Fruit fly (Drosophila melanogaster) whole organism, embryonic: ENCODE results near the gene CG3117.
A peak's percentile ranks its signal among the peaks of the same experiment; 100 is the strongest.

Experiments
- Awh ChIP-seq: fragments of 200-800 bp; sonication (Bioruptor generic); IDR thresholded peaks from 2 replicates; pipeline ENCODE4, ENCODE4 v1.3.6; 2022; ENCODE audit warnings: missing biosample characterization, missing genetic modification characterization
- B-H2 ChIP-seq: fragments of 200-800 bp; sonication (Bioruptor generic); optimal IDR thresholded peaks from 2 replicates; lab custom pipeline; 2018; ENCODE audit warnings: missing biosample characterization, mild to moderate bottlenecking, missing genetic modification characterization
- BEAF-32 ChIP-seq: fragments of 200-800 bp; sonication (Bioruptor generic); optimal IDR thresholded peaks from 3 replicates; lab custom pipeline; 2017; ENCODE audit warnings: missing biosample characterization, missing genetic modification characterization, mild to moderate bottlenecking, moderate library complexity, missing genetic modification reagents
- Blimp-1 ChIP-seq: fragments of 200-800 bp; sonication (Bioruptor generic); optimal IDR thresholded peaks from 3 replicates; lab custom pipeline; 2018; ENCODE audit warnings: missing biosample characterization, missing genetic modification characterization, mild to moderate bottlenecking, moderate library complexity, missing genetic modification reagents
- CG10431 ChIP-seq: fragments of 200-800 bp; sonication (Bioruptor generic); optimal IDR thresholded peaks from 3 replicates; lab custom pipeline; 2018; ENCODE audit warnings: missing biosample characterization, mild to moderate bottlenecking, missing genetic modification characterization
- CG10959 ChIP-seq: fragments of 200-800 bp; sonication (Bioruptor generic); IDR thresholded peaks from 2 replicates; pipeline ENCODE4 v1.3.6; 2022; ENCODE audit warnings: missing biosample characterization, missing genetic modification characterization
- CG11398 ChIP-seq: fragments of 200-800 bp; sonication (Bioruptor generic); optimal IDR thresholded peaks from 2 replicates; lab custom pipeline; 2016; ENCODE audit warnings: missing biosample characterization, missing genetic modification characterization
- CG11504 ChIP-seq: fragments of 200-800 bp; sonication (Bioruptor generic); optimal IDR thresholded peaks from 3 replicates; lab custom pipeline; 2019; ENCODE audit warnings: missing biosample characterization, mild to moderate bottlenecking, missing genetic modification characterization, moderate library complexity
- CG12391 ChIP-seq: fragments of 200-800 bp; sonication (Bioruptor generic); optimal IDR thresholded peaks from 3 replicates; lab custom pipeline; 2018; ENCODE audit warnings: missing biosample characterization, mild to moderate bottlenecking, missing genetic modification characterization, moderate library complexity
- CG12659 ChIP-seq: fragments of 200-800 bp; sonication (Bioruptor generic); optimal IDR thresholded peaks from 3 replicates; lab custom pipeline; 2017; ENCODE audit warnings: mild to moderate bottlenecking, missing biosample characterization, missing genetic modification reagents, missing genetic modification characterization
- CG12744 ChIP-seq: fragments of 200-800 bp; sonication (Bioruptor generic); optimal IDR thresholded peaks from 2 replicates; lab custom pipeline; 2016; ENCODE audit warnings: missing biosample characterization, missing genetic modification characterization
- CG1529 ChIP-seq: fragments of 200-800 bp; sonication (Bioruptor generic); optimal IDR thresholded peaks from 3 replicates; lab custom pipeline; 2018; ENCODE audit warnings: missing biosample characterization, missing genetic modification characterization
- CG15696 ChIP-seq: fragments of 200-800 bp; sonication (Bioruptor generic); optimal IDR thresholded peaks from 2 replicates; lab custom pipeline; 2019; ENCODE audit warnings: missing biosample characterization, mild to moderate bottlenecking, missing genetic modification characterization, moderate library complexity
- CG18476 ChIP-seq: fragments of 200-800 bp; sonication (Bioruptor generic); optimal IDR thresholded peaks from 2 replicates; lab custom pipeline; 2016; ENCODE audit warnings: missing biosample characterization, mild to moderate bottlenecking, missing genetic modification characterization
- CG2889 ChIP-seq: fragments of 200-800 bp; sonication (Bioruptor generic); IDR thresholded peaks from 3 replicates; pipeline ENCODE4 v1.3.6; 2022; ENCODE audit warnings: missing biosample characterization, missing genetic modification characterization
- CG31224 ChIP-seq: fragments of 200-800 bp; sonication (Bioruptor generic); IDR thresholded peaks from 2 replicates; pipeline ENCODE4 v1.3.6; 2022; ENCODE audit warnings: missing biosample characterization, missing genetic modification characterization
- CG4360 ChIP-seq: fragments of 200-800 bp; sonication (Bioruptor generic); IDR thresholded peaks from 2 replicates; pipeline ENCODE4 v1.3.6; 2022; ENCODE audit warnings: missing biosample characterization, missing genetic modification characterization
- CG43689 ChIP-seq: fragments of 200-800 bp; sonication (Bioruptor generic); IDR thresholded peaks from 2 replicates; pipeline ENCODE4 v1.3.6; 2022; ENCODE audit warnings: missing biosample characterization, missing genetic modification characterization
- CG4730 ChIP-seq: fragments of 200-800 bp; sonication (Bioruptor generic); IDR thresholded peaks from 2 replicates; pipeline ENCODE4 v1.3.6; 2022; ENCODE audit warnings: missing biosample characterization, missing genetic modification characterization
- CG7839 ChIP-seq: fragments of 200-800 bp; sonication (Bioruptor generic); optimal IDR thresholded peaks from 3 replicates; lab custom pipeline; 2018; ENCODE audit warnings: missing biosample characterization, mild to moderate bottlenecking, missing genetic modification characterization, moderate library complexity
- Camta ChIP-seq: fragments of 200-800 bp; sonication (Bioruptor generic); optimal IDR thresholded peaks from 2 replicates; lab custom pipeline; 2016; ENCODE audit warnings: missing biosample characterization, missing genetic modification characterization
- Dad ChIP-seq: fragments of 200-800 bp; sonication (Bioruptor generic); optimal IDR thresholded peaks from 3 replicates; lab custom pipeline; 2016; ENCODE audit warnings: missing biosample characterization, missing genetic modification characterization
- HLHmδ ChIP-seq: fragments of 200-800 bp; sonication (Bioruptor generic); optimal IDR thresholded peaks from 2 replicates; lab custom pipeline; 2018; ENCODE audit warnings: missing biosample characterization, mild to moderate bottlenecking, missing genetic modification characterization, moderate library complexity
- Hmx ChIP-seq: fragments of 200-800 bp; sonication (Bioruptor generic); optimal IDR thresholded peaks from 2 replicates; lab custom pipeline; 2016; ENCODE audit warnings: missing biosample characterization, missing genetic modification characterization
- Hr78 ChIP-seq, 2 experiments: fragments of 200-800 bp in 1 of 2; fragments of >200 bp in 1 of 2; sonication (Bioruptor generic) in 1 of 2; optimal IDR thresholded peaks; 2 replicates each; lab custom pipeline; 2017 to 2019; ENCODE audit warnings: missing biosample characterization in 2 of 2, missing genetic modification characterization in 2 of 2, mild to moderate bottlenecking in 1 of 2, moderate library complexity in 1 of 2
- Hsf ChIP-seq: fragments of 200-800 bp; sonication (Bioruptor generic); optimal IDR thresholded peaks from 3 replicates; lab custom pipeline; 2016; ENCODE audit warnings: missing biosample characterization, missing genetic modification characterization
- Nf-YB ChIP-seq: fragments of 200-800 bp; sonication (Bioruptor generic); optimal IDR thresholded peaks from 3 replicates; lab custom pipeline; 2019; ENCODE audit warnings: missing biosample characterization, mild to moderate bottlenecking, missing genetic modification characterization, moderate library complexity
- Nf-YC ChIP-seq: fragments of 200-800 bp; optimal IDR thresholded peaks from 3 replicates; lab custom pipeline; 2019; ENCODE audit warnings: missing biosample characterization, mild to moderate bottlenecking, missing genetic modification characterization, moderate library complexity
- Oli ChIP-seq: fragments of 200-800 bp; sonication (Bioruptor generic); optimal IDR thresholded peaks from 2 replicates; lab custom pipeline; 2018; ENCODE audit warnings: missing biosample characterization, mild to moderate bottlenecking, missing genetic modification characterization, moderate library complexity
- Usf ChIP-seq: fragments of 200-800 bp; sonication (Bioruptor generic); optimal IDR thresholded peaks from 2 replicates; lab custom pipeline; 2017; ENCODE audit warnings: missing genotype, missing biosample characterization, missing genetic modification characterization
- Xrp1 ChIP-seq: fragments of 200-800 bp; sonication (Bioruptor generic); IDR thresholded peaks from 2 replicates; pipeline ENCODE4 v1.3.6; 2022; ENCODE audit warnings: missing biosample characterization, missing genetic modification characterization
- ase ChIP-seq: fragments of 200-800 bp; sonication (Bioruptor generic); IDR thresholded peaks from 3 replicates; pipeline ENCODE4 v1.3.6; 2022; ENCODE audit warnings: missing biosample characterization, missing genetic modification characterization
- bowl ChIP-seq: fragments of 200-800 bp; sonication (Bioruptor generic); IDR thresholded peaks from 2 replicates; pipeline ENCODE4 v1.3.6; 2022; ENCODE audit warnings: missing biosample characterization, missing genetic modification characterization
- br ChIP-seq: fragments of >200 bp; optimal IDR thresholded peaks from 2 replicates; lab custom pipeline; 2017
- cg ChIP-seq: fragments of 200-800 bp; sonication (Bioruptor generic); optimal IDR thresholded peaks from 3 replicates; lab custom pipeline; 2019; ENCODE audit warnings: missing biosample characterization, mild to moderate bottlenecking, missing genetic modification characterization, moderate library complexity
- crc ChIP-seq: fragments of 200-800 bp; sonication (Bioruptor generic); optimal IDR thresholded peaks from 2 replicates; lab custom pipeline; 2016; ENCODE audit warnings: missing biosample characterization, missing genetic modification characterization
- crol ChIP-seq: fragments of 200-800 bp; sonication (Bioruptor generic); IDR thresholded peaks from 2 replicates; pipeline ENCODE4 v1.3.6; 2022; ENCODE audit warnings: missing biosample characterization, missing genetic modification characterization
- en ChIP-seq: fragments of 200-800 bp; sonication (Bioruptor generic); optimal IDR thresholded peaks from 2 replicates; lab custom pipeline; 2016; ENCODE audit warnings: missing biosample characterization, missing genetic modification characterization
- fd3F ChIP-seq: fragments of 200-800 bp; sonication (Bioruptor generic); optimal IDR thresholded peaks from 2 replicates; lab custom pipeline; 2018; ENCODE audit warnings: missing biosample characterization, mild to moderate bottlenecking, missing genetic modification characterization, moderate library complexity
- grn ChIP-seq: fragments of 200-800 bp; sonication (Bioruptor generic); optimal IDR thresholded peaks from 3 replicates; lab custom pipeline; 2017; ENCODE audit warnings: missing biosample characterization, missing genetic modification characterization
- hkb ChIP-seq, 2 experiments: fragments of 200-800 bp in 1 of 2; fragments of >200 bp in 1 of 2; sonication (Bioruptor generic) in 1 of 2; IDR thresholded peaks in 1 of 2; optimal IDR thresholded peaks in 1 of 2; 2 replicates each; pipeline versions ENCODE4 v1.3.6 to Lab custom; 2017 to 2022; ENCODE audit warnings: missing biosample characterization in 1 of 2, missing genetic modification characterization in 1 of 2
- jing ChIP-seq: fragments of 200-800 bp; sonication (Bioruptor generic); optimal IDR thresholded peaks from 2 replicates; lab custom pipeline; 2018; ENCODE audit warnings: missing biosample characterization, mild to moderate bottlenecking, missing genetic modification characterization
- lilli ChIP-seq: fragments of 200-800 bp; sonication (Bioruptor generic); optimal IDR thresholded peaks from 3 replicates; lab custom pipeline; 2016; ENCODE audit warnings: missing biosample characterization, missing genetic modification characterization
- lola ChIP-seq, 3 experiments: fragments of >200 bp in 2 of 3; fragments of 200-800 bp in 1 of 3; sonication (Bioruptor generic) in 1 of 3; optimal IDR thresholded peaks; 2 replicates each; lab custom pipeline; 2017 to 2019; ENCODE audit warnings: missing biosample characterization in 3 of 3, missing genetic modification characterization in 3 of 3, mild to moderate bottlenecking in 1 of 3, moderate library complexity in 1 of 3
- otp ChIP-seq: fragments of 200-800 bp; sonication (Bioruptor generic); IDR thresholded peaks from 3 replicates; pipeline ENCODE4, ENCODE4 v1.3.6; 2022; ENCODE audit warnings: missing biosample characterization, missing genetic modification characterization
- salm ChIP-seq: fragments of 200-800 bp; sonication (Bioruptor generic); optimal IDR thresholded peaks from 2 replicates; lab custom pipeline; 2018; ENCODE audit warnings: missing biosample characterization, mild to moderate bottlenecking, missing genetic modification characterization
- shn ChIP-seq: fragments of 200-800 bp; sonication (Bioruptor generic); optimal IDR thresholded peaks from 3 replicates; lab custom pipeline; 2016; ENCODE audit warnings: missing biosample characterization, missing genetic modification characterization
- ssp ChIP-seq: fragments of 200-800 bp; sonication (Bioruptor generic); IDR thresholded peaks from 2 replicates; pipeline ENCODE4 v1.3.6; 2022; ENCODE audit warnings: missing biosample characterization, missing genetic modification characterization
- z ChIP-seq: fragments of 200-800 bp; sonication (Bioruptor generic); IDR thresholded peaks from 3 replicates; pipeline ENCODE4 v1.3.6; 2022; ENCODE audit warnings: missing biosample characterization, missing genetic modification characterization
- zf30C ChIP-seq: fragments of 200-800 bp; sonication (Bioruptor generic); optimal IDR thresholded peaks from 3 replicates; lab custom pipeline; 2018; ENCODE audit warnings: missing biosample characterization, mild to moderate bottlenecking, missing genetic modification characterization

CG3117 gene

DNA sequence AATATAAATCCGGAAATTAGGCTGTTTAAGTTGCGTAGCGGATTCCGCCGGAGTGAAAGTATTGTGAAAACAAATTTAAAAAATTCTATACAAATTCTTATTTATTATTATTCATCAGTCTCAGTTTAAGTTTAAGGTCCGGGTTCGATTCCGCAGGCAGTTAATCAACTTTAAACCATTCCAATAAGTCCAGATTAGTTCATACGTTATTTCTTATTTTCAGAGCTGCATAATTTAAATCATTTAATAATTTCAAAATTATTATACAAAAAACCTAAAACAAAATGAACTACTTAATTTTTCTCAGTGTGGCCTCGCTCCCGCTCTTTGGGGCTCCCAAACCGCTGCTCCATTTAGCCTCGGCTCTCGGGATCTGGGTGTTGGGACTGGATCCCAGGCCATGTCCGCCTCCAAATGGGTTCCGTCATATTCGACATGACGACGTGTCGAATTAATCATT, 16.6 kb downstream of the CG3117 start (continued):
- TF ChIP-seq CG4360 (GFP tag; lab: Robert Waterston, UW) (no peak), CG11398 (GFP tag; lab: Kevin White, UChicago) (no peak), Xrp1 (peak; percentile 88), CG10431 (GFP tag; lab: Kevin White, UChicago) (peak; percentile 72), salm (tag; lab: Kevin White, UChicago) (peak; percentile 77), B-H2 (GFP tag; lab: Kevin White, UChicago) (no peak), CG18476 (GFP tag; lab: Kevin White, UChicago) (peak; percentile 86), Hsf (GFP tag; lab: Kevin White, UChicago) (peak; percentile 79), Hmx (GFP tag; lab: Kevin White, UChicago) (peak; percentile 74), CG12391 (tag; lab: Kevin White, UChicago) (peak; percentile 92), CG43689 (GFP tag; lab: Robert Waterston, UW) (no peak), CG2889 (no peak), Hr78 (GFP tag; optimal IDR thresholded peaks at IDR 0.05; lab: Kevin White, UChicago) (peak in 1 of 2 experiments; percentile 80), cg (GFP tag; lab: Kevin White, UChicago) (no peak), CG12744 (peak; percentile 46), fd3F (peak; percentile 73), CG11504 (peak; percentile 93), BEAF-32 (GFP tag; lab: Kevin White, UChicago) (no peak), CG10959 (GFP tag; lab: Robert Waterston, UW) (peak; percentile 55; the same call in 1 of the 2 replicates), CG31224 (GFP tag; lab: Robert Waterston, UW) (peak; percentile 61), Nf-YC (tag; lab: Kevin White, UChicago) (peak; percentile 82), crol (0 out of 2 replicates have a peak, but pooled peaks have one; percentile 1), lilli (GFP tag; lab: Kevin White, UChicago) (peak; percentile 88), CG12659 (GFP tag; lab: Kevin White, UChicago) (peak; percentile 94), CG7839 (tag; lab: Kevin White, UChicago) (peak; percentile 94), Camta (GFP tag; lab: Kevin White, UChicago) (peak; percentile 70), Dad (peak; percentile 29), CG4730 (GFP tag; lab: Robert Waterston, UW) (peak; percentile 57; the same call in 1 of the 2 replicates), ase (GFP tag; lab: Robert Waterston, UW) (peak; percentile 64; the same call in 1 of the 3 replicates), CG1529 (peak; percentile 91), bowl (GFP tag; lab: Robert Waterston, UW) (no peak), Oli (tag; lab: Kevin White, UChicago) (peak; percentile 94), Blimp-1 (GFP tag; lab: Kevin White, UChicago) (peak; percentile 78), hkb (optimal IDR thresholded peaks at IDR 0.05; lab: Kevin White, UChicago) (no peak), hkb (GFP tag; IDR thresholded peaks at IDR 0.05; lab: Robert Waterston, UW) (peak; percentile 86), zf30C (GFP tag; lab: Kevin White, UChicago) (peak; percentile 80), en (GFP tag; lab: Kevin White, UChicago) (peak; percentile 31), ssp (GFP tag; lab: Robert Waterston, UW) (peak; percentile 65), br (no peak), shn (GFP tag; lab: Kevin White, UChicago) (no peak), HLHmδ (no peak), CG15696 (peak; percentile 86), crc (GFP tag; lab: Kevin White, UChicago) (no peak), Nf-YB (GFP tag; lab: Kevin White, UChicago) (peak; percentile 78), Awh (GFP tag; lab: Robert Waterston, UW) (peak; percentile 32; the same call in 1 of the 2 replicates), otp (GFP tag; lab: Robert Waterston, UW) (peak; percentile 74; the same call in 1 of the 3 replicates), grn (GFP tag; lab: Kevin White, UChicago) (no peak), Usf (peak; percentile 86), z (GFP tag; lab: Robert Waterston, UW) (no peak), jing (GFP tag; lab: Kevin White, UChicago) (peak; percentile 63), lola (GFP tag; optimal IDR thresholded peaks at IDR 0.05; lab: Kevin White, UChicago) (peak in 1 of 3 experiments; percentile 97)
